Worm (Caenorhabditis elegans): Measurements from ENCODE around the gene C50F4.4.
A peak's percentile ranks its signal among the peaks of the same experiment; 100 is the strongest.

DNA sequence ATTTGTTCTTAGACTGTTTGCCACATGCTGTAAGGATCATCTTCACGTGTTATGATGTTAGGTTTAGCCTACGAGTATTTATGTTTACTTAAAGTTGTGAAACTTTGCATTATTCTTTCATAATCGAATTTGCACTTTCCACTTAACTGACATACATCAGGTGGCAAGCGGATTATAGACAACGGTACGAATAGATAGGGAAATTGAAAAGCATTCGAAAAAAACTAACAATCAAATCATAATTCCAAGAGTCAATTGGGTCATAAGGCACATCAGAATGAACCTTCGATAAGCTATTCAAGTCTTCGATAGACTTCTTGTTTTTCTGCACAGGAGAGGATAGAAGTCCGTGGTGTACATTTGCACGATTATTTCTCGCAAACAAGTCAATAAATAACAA, 44.1 kb upstream of the C50F4.4 start:
- no peak for TF ChIP-seq unc-62 (GFP tag; optimal IDR thresholded peaks at IDR 0.05)
- TF ChIP-seq skn-1 (tag; optimal IDR thresholded peaks at IDR 0.05): no peak
- no peak for TF ChIP-seq nhr-28 (tag; optimal IDR thresholded peaks at IDR 0.05)
- no peak for TF ChIP-seq R02D3.7 (tag; optimal IDR thresholded peaks at IDR 0.05)
- TF ChIP-seq ama-1 (optimal IDR thresholded peaks at IDR 0.05): no peak
- no peak for TF ChIP-seq ZK546.5 (tag; optimal IDR thresholded peaks at IDR 0.05)
- TF ChIP-seq ceh-82 (tag; optimal IDR thresholded peaks at IDR 0.05): no peak
- TF ChIP-seq egl-27 (tag; optimal IDR thresholded peaks at IDR 0.05): no peak
- no peak for TF ChIP-seq tbx-2 (tag; optimal IDR thresholded peaks at IDR 0.05)
- TF ChIP-seq pqm-1 (tag; optimal IDR thresholded peaks at IDR 0.05): peak; percentile 75
- TF ChIP-seq egl-5 (tag; optimal IDR thresholded peaks at IDR 0.05): no peak
